Worm (Caenorhabditis elegans): ENCODE data around the gene dhhc-14.

dhhc-14 gene

ce11 chrX:8567166-8567565 lies 15.1 kb downstream of the dhhc-14 start:
- TF ChIP-seq ceh-36 (tag; optimal IDR thresholded peaks at IDR 0.05) (no peak), hmg-4 (GFP tag; optimal IDR thresholded peaks at IDR 0.05) (no peak), hmbx-1 (tag; optimal IDR thresholded peaks at IDR 0.05) (no peak), aly-1 (tag; optimal IDR thresholded peaks at IDR 0.05) (no peak), F13C5.2 (tag; optimal IDR thresholded peaks at IDR 0.05) (no peak), pes-1 (GFP tag; IDR thresholded peaks at IDR 0.05) (no peak), ama-1 (optimal IDR thresholded peaks at IDR 0.05) (no peak)

ce11 chrX:8567823-8568314 lies 15.8 kb downstream of the dhhc-14 start:
- no peak for TF ChIP-seq scrt-1 (GFP tag; IDR thresholded peaks at IDR 0.05)
- no peak for TF ChIP-seq ceh-36 (tag; optimal IDR thresholded peaks at IDR 0.05)
- no peak for TF ChIP-seq ama-1 (optimal IDR thresholded peaks at IDR 0.05)
- TF ChIP-seq tbx-11 (GFP tag; IDR thresholded peaks at IDR 0.05) = no peak

ce11 chrX:8568423-8568903 lies 16.4 kb downstream of the dhhc-14 start:
- TF ChIP-seq F13C5.2 (tag; optimal IDR thresholded peaks at IDR 0.05) = no peak
- peak; percentile 3 for TF ChIP-seq hmg-4 (GFP tag; optimal IDR thresholded peaks at IDR 0.05)
- no peak for TF ChIP-seq aly-1 (tag; optimal IDR thresholded peaks at IDR 0.05)

- TF ChIP-seq hmg-4 (GFP tag; optimal IDR thresholded peaks at IDR 0.05) (peak; percentile 67), sea-1 (GFP tag; conservative IDR thresholded peaks at IDR 0.05) (no peak)
These were observed 17.1 kb downstream of the dhhc-14 start for ce11 chrX:8569159-8569558.

- TF ChIP-seq ceh-36 (tag; optimal IDR thresholded peaks at IDR 0.05) = no peak
- TF ChIP-seq ama-1 (optimal IDR thresholded peaks at IDR 0.05) = no peak
- no peak for TF ChIP-seq hnd-1 (tag; optimal IDR thresholded peaks at IDR 0.05)
- no peak for TF ChIP-seq aly-1 (tag; optimal IDR thresholded peaks at IDR 0.05)
- no peak for TF ChIP-seq B0310.2 (tag; optimal IDR thresholded peaks at IDR 0.05)
- no peak for TF ChIP-seq F13C5.2 (tag; optimal IDR thresholded peaks at IDR 0.05)
- TF ChIP-seq pes-1 (GFP tag; IDR thresholded peaks at IDR 0.05) = no peak
- no peak for TF ChIP-seq scrt-1 (GFP tag; IDR thresholded peaks at IDR 0.05)
- no peak for TF ChIP-seq ceh-13 (GFP tag; optimal IDR thresholded peaks at IDR 0.05)
- TF ChIP-seq hmg-4 (GFP tag; optimal IDR thresholded peaks at IDR 0.05) = no peak
- no peak for TF ChIP-seq tra-4 (tag; optimal IDR thresholded peaks at IDR 0.05)
- no peak for TF ChIP-seq tbx-11 (GFP tag; IDR thresholded peaks at IDR 0.05)
- no peak for TF ChIP-seq tbx-37 (GFP tag; conservative IDR thresholded peaks at IDR 0.05)
- no peak for TF ChIP-seq ets-7 (tag; optimal IDR thresholded peaks at IDR 0.05)
These were observed 19.0 kb downstream of the dhhc-14 start, which contains the start of gene jmjd-3.1 for ce11 chrX:8570997-8571517. jmjd-3.1 (plus strand) TSS chrX:8571047.

- TF ChIP-seq F13C5.2 (tag; optimal IDR thresholded peaks at IDR 0.05) (no peak), tbx-37 (GFP tag; conservative IDR thresholded peaks at IDR 0.05) (no peak), hmg-4 (GFP tag; optimal IDR thresholded peaks at IDR 0.05) (no peak), flt-1 (GFP tag; IDR thresholded peaks at IDR 0.05) (no peak), ama-1 (optimal IDR thresholded peaks at IDR 0.05) (no peak), ets-7 (tag; optimal IDR thresholded peaks at IDR 0.05) (no peak), scrt-1 (GFP tag; IDR thresholded peaks at IDR 0.05) (no peak), aly-1 (tag; optimal IDR thresholded peaks at IDR 0.05) (no peak), hmbx-1 (tag; optimal IDR thresholded peaks at IDR 0.05) (no peak), ceh-13 (GFP tag; optimal IDR thresholded peaks at IDR 0.05) (no peak), tra-4 (tag; optimal IDR thresholded peaks at IDR 0.05) (no peak), hnd-1 (tag; optimal IDR thresholded peaks at IDR 0.05) (no peak), B0310.2 (tag; optimal IDR thresholded peaks at IDR 0.05) (no peak)
These were observed 28.1 kb downstream of the dhhc-14 start, which contains the start of gene F18E9.4 for ce11 chrX:8580217-8580616. F18E9.4 (plus strand) TSS chrX:8580517.

- TF ChIP-seq tbx-11 (GFP tag; IDR thresholded peaks at IDR 0.05) (no peak), scrt-1 (GFP tag; IDR thresholded peaks at IDR 0.05) (no peak), tra-4 (tag; optimal IDR thresholded peaks at IDR 0.05) (no peak), tbx-37 (GFP tag; conservative IDR thresholded peaks at IDR 0.05) (no peak), pes-1 (GFP tag; IDR thresholded peaks at IDR 0.05) (no peak), B0310.2 (tag; optimal IDR thresholded peaks at IDR 0.05) (no peak), aly-1 (tag; optimal IDR thresholded peaks at IDR 0.05) (no peak), ama-1 (optimal IDR thresholded peaks at IDR 0.05) (no peak), F13C5.2 (tag; optimal IDR thresholded peaks at IDR 0.05) (no peak), sea-1 (GFP tag; conservative IDR thresholded peaks at IDR 0.05) (no peak), hmg-4 (GFP tag; optimal IDR thresholded peaks at IDR 0.05) (no peak), hmbx-1 (tag; optimal IDR thresholded peaks at IDR 0.05) (no peak)
These were observed 29.4 kb downstream of the dhhc-14 start, which contains the start of gene F18E9.8 for ce11 chrX:8581447-8581846. F18E9.8 (minus strand) TSS chrX:8581547.

- TF ChIP-seq aly-1 (tag; optimal IDR thresholded peaks at IDR 0.05) = no peak
- TF ChIP-seq ceh-36 (tag; optimal IDR thresholded peaks at IDR 0.05) = no peak
- TF ChIP-seq B0310.2 (tag; optimal IDR thresholded peaks at IDR 0.05) = no peak
- TF ChIP-seq hnd-1 (tag; optimal IDR thresholded peaks at IDR 0.05) = no peak
- TF ChIP-seq sea-1 (GFP tag; conservative IDR thresholded peaks at IDR 0.05) = no peak
- TF ChIP-seq hmbx-1 (tag; optimal IDR thresholded peaks at IDR 0.05) = no peak
- TF ChIP-seq tbx-11 (GFP tag; IDR thresholded peaks at IDR 0.05) = no peak
- no peak for TF ChIP-seq F13C5.2 (tag; optimal IDR thresholded peaks at IDR 0.05)
- TF ChIP-seq tbx-37 (GFP tag; conservative IDR thresholded peaks at IDR 0.05) = no peak
- no peak for TF ChIP-seq ceh-13 (GFP tag; optimal IDR thresholded peaks at IDR 0.05)
These were observed 30.8 kb downstream of the dhhc-14 start for ce11 chrX:8582767-8583360.

All from whole organism, early embryonic.